Worm (Caenorhabditis elegans) whole organism, young adult: ENCODE measurements around the gene frk-1.

Experiments
- F52B5.7 ChIP-seq: sonication (generic microtip); optimal IDR thresholded peaks from 2 replicates; lab custom pipeline; 2016; ENCODE audit warnings: mild to moderate bottlenecking, missing genetic modification characterization, missing compliant biosample characterization
- K11D2.4 ChIP-seq: fragments of 200-800 bp; sonication (Bioruptor generic); IDR thresholded peaks from 2 replicates; pipeline ENCODE4 v1.3.6; 2022; ENCODE audit warnings: missing genetic modification reagents, missing genetic modification characterization, missing compliant biosample characterization
- akir-1 ChIP-seq: fragments of 200-800 bp; sonication (Bioruptor generic); optimal IDR thresholded peaks from 2 replicates; lab custom pipeline; 2018; ENCODE audit warnings: mild to moderate bottlenecking, missing genetic modification characterization, moderate library complexity, missing compliant biosample characterization
- ama-1 ChIP-seq, 3 experiments: fragments of 150-350 bp in 1 of 3; sonication (generic microtip) in 2 of 3; optimal IDR thresholded peaks; 2 replicates each; lab custom pipeline; 2014 to 2018; ENCODE audit warnings: missing biosample characterization in 2 of 3, missing genetic modification characterization in 2 of 3, missing genetic modification reagents in 2 of 3
- chd-7 ChIP-seq: sonication (generic microtip); optimal IDR thresholded peaks from 2 replicates; lab custom pipeline; 2016; ENCODE audit warnings: mild to moderate bottlenecking, missing genetic modification characterization, moderate library complexity, missing compliant biosample characterization
- efl-1 ChIP-seq: fragments of 150-350 bp; optimal IDR thresholded peaks from 2 replicates; lab custom pipeline; 2014; ENCODE audit warnings: missing biosample characterization, missing genetic modification reagents, missing genetic modification characterization
- hlh-12 ChIP-seq: sonication (generic microtip); optimal IDR thresholded peaks from 2 replicates; lab custom pipeline; 2016; ENCODE audit warnings: missing genetic modification characterization, missing compliant biosample characterization
- lin-26 ChIP-seq: fragments of 200-800 bp; sonication (Bioruptor generic); IDR thresholded peaks from 2 replicates; pipeline ENCODE4 v1.3.6; 2022; ENCODE audit warnings: missing genetic modification reagents, missing genetic modification characterization, missing compliant biosample characterization
- nfya-1 ChIP-seq: sonication (generic microtip); optimal IDR thresholded peaks from 2 replicates; lab custom pipeline; 2017; ENCODE audit warnings: antibody characterized with exemption, missing compliant biosample characterization, missing genetic modification characterization, borderline replicate concordance; ENCODE audit not compliant: insufficient read depth
- nhr-27 ChIP-seq: fragments of 200-800 bp; sonication (Bioruptor generic); optimal IDR thresholded peaks from 2 replicates; lab custom pipeline; 2018; ENCODE audit warnings: mild to moderate bottlenecking, missing genetic modification characterization, moderate library complexity, missing compliant biosample characterization
- snpc-4 ChIP-seq, 5 experiments: fragments of 150-350 bp in 1 of 5; sonication (generic microtip) in 4 of 5; optimal IDR thresholded peaks; 2 replicates each; lab custom pipeline; 2014 to 2018; ENCODE audit warnings: missing genetic modification characterization in 5 of 5, missing biosample characterization in 3 of 5, antibody characterized with exemption in 2 of 5, mild to moderate bottlenecking in 2 of 5, missing compliant biosample characterization in 2 of 5, missing genotype in 2 of 5, moderate library complexity in 2 of 5, missing genetic modification reagents in 1 of 5
- tbx-9 ChIP-seq: sonication (generic microtip); optimal IDR thresholded peaks from 2 replicates; lab custom pipeline; 2016; ENCODE audit warnings: borderline replicate concordance, missing genetic modification characterization, inconsistent platforms, missing compliant biosample characterization
- unc-130 ChIP-seq: sonication (generic microtip); optimal IDR thresholded peaks from 2 replicates; lab custom pipeline; 2016; ENCODE audit warnings: missing genetic modification reagents, missing genetic modification characterization, missing compliant biosample characterization

DNA sequence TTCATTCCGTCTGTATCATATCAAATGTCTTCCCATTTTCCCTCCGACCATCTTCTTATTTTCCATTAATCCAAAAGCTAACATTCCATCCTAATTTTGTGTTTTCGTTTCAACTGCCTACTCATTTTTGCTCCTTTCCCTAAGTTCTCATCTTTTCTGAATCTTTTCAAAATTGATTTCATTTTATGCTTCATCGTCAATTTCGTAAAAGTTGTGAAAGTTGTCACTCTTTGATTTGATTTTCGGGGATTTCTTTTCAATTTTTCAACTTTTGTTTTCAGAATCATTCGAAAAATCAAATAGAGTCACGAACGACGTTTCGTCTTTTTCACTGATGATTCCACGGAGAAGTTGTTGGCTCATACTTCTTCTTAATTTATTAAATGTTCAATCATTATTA lies 24.6 kb downstream of the frk-1 start, which contains the start of gene cwn-2:
- TF ChIP-seq ama-1 (optimal IDR thresholded peaks at IDR 0.05; lab: Kevin White, UChicago) (no peak), ama-1 (GFP tag; optimal IDR thresholded peaks at IDR 0.05; lab: Kevin White, UChicago) (no peak), chd-7 (no peak), lin-26 (GFP tag; lab: Robert Waterston, UW) (no peak), nfya-1 (tag; lab: Kevin White, UChicago) (no peak), tbx-9 (no peak), K11D2.4 (GFP tag; lab: Robert Waterston, UW) (no peak), nhr-27 (tag; lab: Kevin White, UChicago) (no peak), unc-130 (GFP tag; lab: Kevin White, UChicago) (no peak), F52B5.7 (tag; lab: Kevin White, UChicago) (no peak), snpc-4 (GFP tag; optimal IDR thresholded peaks at IDR 0.05; lab: Kevin White, UChicago) (no peak), snpc-4 (tag; optimal IDR thresholded peaks at IDR 0.05; lab: Kevin White, UChicago) (no peak), hlh-12 (tag; lab: Kevin White, UChicago) (no peak), akir-1 (GFP tag; lab: Kevin White, UChicago) (no peak), efl-1 (GFP tag; lab: Kevin White, UChicago) (no peak)
